Worm (Caenorhabditis elegans) whole organism, early embryonic: ENCODE data around the gene ugt-43.

ENCODE experiments used
- aly-1 ChIP-seq: sonication (generic microtip); optimal IDR thresholded peaks from 2 replicates; lab custom pipeline; 2016; ENCODE audit warnings: missing genetic modification characterization, missing compliant biosample characterization
- ama-1 ChIP-seq: fragments of 150-350 bp; optimal IDR thresholded peaks from 2 replicates; lab custom pipeline; 2014
- ceh-36 ChIP-seq: sonication (generic microtip); optimal IDR thresholded peaks from 2 replicates; lab custom pipeline; 2016; ENCODE audit warnings: missing genetic modification characterization, inconsistent platforms, missing compliant biosample characterization
- flt-1 ChIP-seq: fragments of 200-800 bp; sonication (Bioruptor generic); IDR thresholded peaks from 2 replicates; pipeline ENCODE4 v1.3.6; 2022; ENCODE audit warnings: missing genetic modification characterization, missing compliant biosample characterization
- hmbx-1 ChIP-seq: sonication (generic microtip); optimal IDR thresholded peaks from 2 replicates; lab custom pipeline; 2016; ENCODE audit warnings: mild to moderate bottlenecking, missing genetic modification characterization, missing compliant biosample characterization
- scrt-1 ChIP-seq: fragments of 200-800 bp; sonication (Bioruptor generic); IDR thresholded peaks from 2 replicates; pipeline ENCODE4 v1.3.6; 2022; ENCODE audit warnings: missing genetic modification characterization, missing compliant biosample characterization
- sea-1 ChIP-seq: fragments of 200-800 bp; sonication (Bioruptor generic); conservative IDR thresholded peaks from 2 replicates; pipeline ENCODE4 v1.3.6; 2022; ENCODE audit warnings: missing genetic modification characterization, missing compliant biosample characterization
- tra-4 ChIP-seq: sonication (generic microtip); optimal IDR thresholded peaks from 2 replicates; lab custom pipeline; 2017; ENCODE audit warnings: missing genetic modification characterization, missing compliant biosample characterization

- TF ChIP-seq ceh-36 (tag; lab: Kevin White, UChicago) (no peak), ama-1 (lab: Kevin White, UChicago) (no peak), flt-1 (GFP tag; lab: Robert Waterston, UW) (no peak), tra-4 (tag; lab: Kevin White, UChicago) (no peak), sea-1 (GFP tag; lab: Robert Waterston, UW) (no peak), scrt-1 (GFP tag; lab: Robert Waterston, UW) (no peak), aly-1 (tag; lab: Kevin White, UChicago) (no peak), hmbx-1 (tag; lab: Kevin White, UChicago) (no peak)
Measured at ce11 chrIV:10503750-10504232, 39.4 kb downstream of the ugt-43 start.
